Worm (Caenorhabditis elegans) whole organism, late embryonic: ENCODE measurements around the gene dsh-2.

Experiments
- ceh-30 ChIP-seq: fragments of 150-350 bp; optimal IDR thresholded peaks from 2 replicates; lab custom pipeline; 2014; ENCODE audit warnings: missing biosample characterization, missing genetic modification characterization
- elt-2 ChIP-seq: sonication (generic microtip); optimal IDR thresholded peaks from 2 replicates; lab custom pipeline; 2016; ENCODE audit warnings: missing genetic modification reagents, missing genetic modification characterization, missing compliant biosample characterization
- elt-4 ChIP-seq: sonication (generic microtip); optimal IDR thresholded peaks from 2 replicates; lab custom pipeline; 2016; ENCODE audit warnings: missing genetic modification characterization, missing compliant biosample characterization
- fkh-6 ChIP-seq: sonication (generic microtip); optimal IDR thresholded peaks from 2 replicates; lab custom pipeline; 2016; ENCODE audit warnings: missing genetic modification characterization, missing compliant biosample characterization
- hlh-30 ChIP-seq: sonication (generic microtip); optimal IDR thresholded peaks from 2 replicates; lab custom pipeline; 2017; ENCODE audit warnings: antibody characterized with exemption, missing genetic modification characterization, missing compliant biosample characterization; ENCODE audit not compliant: insufficient read depth
- nfya-1 ChIP-seq: sonication (generic microtip); optimal IDR thresholded peaks from 2 replicates; lab custom pipeline; 2017; ENCODE audit warnings: missing genetic modification characterization, mild to moderate bottlenecking, missing compliant biosample characterization, antibody characterized with exemption, moderate library complexity
- nhr-11 ChIP-seq: fragments of 150-350 bp; optimal IDR thresholded peaks from 2 replicates; lab custom pipeline; 2014; ENCODE audit warnings: missing biosample characterization, missing genetic modification characterization
- pha-4 ChIP-seq: fragments of 150-350 bp; optimal IDR thresholded peaks from 2 replicates; lab custom pipeline; 2018; ENCODE audit warnings: missing biosample characterization, missing genetic modification reagents, missing genetic modification characterization
- pqm-1 ChIP-seq: sonication (generic microtip); optimal IDR thresholded peaks from 2 replicates; lab custom pipeline; 2016; ENCODE audit warnings: missing genetic modification characterization, missing compliant biosample characterization
- sox-4 ChIP-seq: sonication (generic microtip); optimal IDR thresholded peaks from 2 replicates; lab custom pipeline; 2017; ENCODE audit warnings: mild to moderate bottlenecking, missing genetic modification characterization, inconsistent platforms, missing compliant biosample characterization
- unc-3 ChIP-seq, 2 experiments: fragments of 200-800 bp in 1 of 2; sonication (Bioruptor generic) in 1 of 2; sonication (generic microtip) in 1 of 2; conservative IDR thresholded peaks in 1 of 2; optimal IDR thresholded peaks in 1 of 2; 2 replicates each; pipeline versions ENCODE4 v1.3.6 to Lab custom; 2016 to 2022; ENCODE audit warnings: missing compliant biosample characterization in 2 of 2, missing genetic modification characterization in 2 of 2, missing genetic modification reagents in 1 of 2
- unc-86 ChIP-seq: sonication (generic microtip); optimal IDR thresholded peaks from 2 replicates; lab custom pipeline; 2016; ENCODE audit warnings: missing genetic modification characterization, missing compliant biosample characterization

DNA sequence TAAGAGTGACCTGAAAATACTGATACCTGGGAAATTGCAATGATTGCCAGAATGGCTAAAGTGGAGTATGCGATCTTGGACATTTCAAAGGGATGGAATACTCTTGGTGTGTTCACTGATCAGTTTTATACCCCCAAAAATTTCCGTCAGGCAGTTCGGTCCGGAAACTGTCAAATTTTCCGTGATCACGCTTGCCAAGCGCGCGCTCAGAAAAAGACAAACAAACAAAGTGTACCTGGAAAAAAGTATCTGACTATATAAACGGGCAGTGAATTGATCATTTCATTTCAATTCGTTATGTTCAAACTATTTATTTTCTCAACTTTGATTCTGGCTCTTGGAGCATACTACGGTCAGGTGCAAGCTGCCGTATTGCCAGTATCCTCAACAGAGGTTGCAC, 20.7 kb upstream of the dsh-2 start, which contains the start of the genes idpb-3 and idpb-1:
- TF ChIP-seq pqm-1 (no peak), nfya-1 (tag; lab: Kevin White, UChicago) (no peak), ceh-30 (tag; lab: Kevin White, UChicago) (no peak), unc-86 (no peak), elt-4 (no peak), elt-2 (no peak), fkh-6 (tag; lab: Kevin White, UChicago) (no peak), nhr-11 (tag; lab: Kevin White, UChicago) (no peak), unc-3 (GFP tag; conservative IDR thresholded peaks at IDR 0.05; lab: Robert Waterston, UW) (no peak), unc-3 (tag; optimal IDR thresholded peaks at IDR 0.05; lab: Kevin White, UChicago) (no peak), sox-4 (tag; lab: Kevin White, UChicago) (no peak), hlh-30 (no peak), pha-4 (no peak)
